Worm (Caenorhabditis elegans): ENCODE data around the gene rps-29.

DNA sequence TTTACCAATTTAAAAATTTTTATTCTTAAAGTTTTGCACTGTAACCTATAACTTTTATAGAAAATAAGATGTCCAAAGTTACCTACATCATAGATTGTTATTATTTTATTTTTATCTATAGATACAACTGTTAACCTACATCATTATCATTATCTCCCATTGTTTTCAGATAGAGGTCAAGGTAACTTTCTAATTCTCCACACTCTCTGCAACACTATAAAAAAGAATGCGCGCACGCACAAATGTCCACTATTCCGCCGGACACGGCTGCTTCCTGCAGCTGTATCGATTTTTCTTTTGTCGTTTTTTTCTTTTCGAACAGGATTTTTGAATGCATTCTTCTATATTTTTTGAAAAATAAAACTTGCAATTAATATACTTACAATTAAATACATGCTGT, 21.4 kb upstream of the rps-29 start:
- TF ChIP-seq R02D3.7 (tag; optimal IDR thresholded peaks at IDR 0.05) (no peak), aly-2 (tag; optimal IDR thresholded peaks at IDR 0.05) (no peak), unc-39 (tag; optimal IDR thresholded peaks at IDR 0.05) (no peak), ztf-11 (tag; optimal IDR thresholded peaks at IDR 0.05) (no peak), nhr-12 (tag; optimal IDR thresholded peaks at IDR 0.05) (no peak), elt-3 (tag; optimal IDR thresholded peaks at IDR 0.05) (no peak), sem-4 (tag; optimal IDR thresholded peaks at IDR 0.05) (no peak), zag-1 (tag; optimal IDR thresholded peaks at IDR 0.05) (no peak), ceh-16 (tag; optimal IDR thresholded peaks at IDR 0.05) (no peak)
